Fruit fly (Drosophila melanogaster): ENCODE data around the gene CG6168.

CG6168 gene

dm6 chr3L:11329014-11329469 is 7.5 kb upstream of the CG6168 start (continued):
- peak; percentile 54 for TF ChIP-seq Gug (GFP tag; IDR thresholded peaks at IDR 0.05)
- TF ChIP-seq Lpt (GFP tag; optimal IDR thresholded peaks at IDR 0.05) = peak; percentile 74
- peak; percentile 56 for TF ChIP-seq topi (GFP tag; optimal IDR thresholded peaks at IDR 0.05)
- no peak for TF ChIP-seq fkh (GFP tag; optimal IDR thresholded peaks at IDR 0.05)
- TF ChIP-seq OdsH (GFP tag; optimal IDR thresholded peaks at IDR 0.05) = peak; percentile 78
- peak; percentile 87 for TF ChIP-seq CG8632 (GFP tag; optimal IDR thresholded peaks at IDR 0.05)
- TF ChIP-seq CG6276 (GFP tag; optimal IDR thresholded peaks at IDR 0.05) = peak; percentile 64
- TF ChIP-seq CG1621 (tag; optimal IDR thresholded peaks at IDR 0.05) = peak; percentile 58
- TF ChIP-seq fd59A (GFP tag; optimal IDR thresholded peaks at IDR 0.05) = peak; percentile 64
- peak; percentile 20; the same call in 1 of the 2 replicates for TF ChIP-seq CG11294 (GFP tag; IDR thresholded peaks at IDR 0.05)
- peak; percentile 83 for TF ChIP-seq CG34406 (GFP tag; optimal IDR thresholded peaks at IDR 0.05)
- peak; percentile 78 for TF ChIP-seq CG6792 (GFP tag; optimal IDR thresholded peaks at IDR 0.05)
- TF ChIP-seq CG9139 (GFP tag; optimal IDR thresholded peaks at IDR 0.05) = peak; percentile 68
- peak; percentile 78 for TF ChIP-seq dsx (GFP tag; optimal IDR thresholded peaks at IDR 0.05; ENCODE audit: poor library complexity, severe bottlenecking)
- peak; percentile 44 for TF ChIP-seq spab (GFP tag; optimal IDR thresholded peaks at IDR 0.05)
- peak; percentile 82 for TF ChIP-seq CG3032 (tag; optimal IDR thresholded peaks at IDR 0.05)
- peak; percentile 74 for TF ChIP-seq CG6163 (GFP tag; IDR thresholded peaks at IDR 0.05)
- TF ChIP-seq Ets21C (GFP tag; optimal IDR thresholded peaks at IDR 0.05) = peak; percentile 3
- TF ChIP-seq CG7368 (GFP tag; optimal IDR thresholded peaks at IDR 0.05) = peak; percentile 13

dm6 chr3L:11328015-11328680 is 6.6 kb upstream of the CG6168 start:
- TF ChIP-seq OdsH (GFP tag; optimal IDR thresholded peaks at IDR 0.05) = peak; percentile 58
- no peak for TF ChIP-seq fd85E (GFP tag; optimal IDR thresholded peaks at IDR 0.05)
- TF ChIP-seq CG10631 (GFP tag; optimal IDR thresholded peaks at IDR 0.05) = peak; percentile 27
- TF ChIP-seq CG9139 (GFP tag; optimal IDR thresholded peaks at IDR 0.05) = peak; percentile 57
- TF ChIP-seq fkh (GFP tag; optimal IDR thresholded peaks at IDR 0.05) = no peak
- peak in 1 of 2 experiments; percentile 76 for TF ChIP-seq salr (GFP tag; optimal IDR thresholded peaks at IDR 0.05)
- peak; percentile 41 for TF ChIP-seq CG11902 (GFP tag; optimal IDR thresholded peaks at IDR 0.05)
- peak; percentile 82 for TF ChIP-seq CG6808 (GFP tag; optimal IDR thresholded peaks at IDR 0.05)
- TF ChIP-seq Hr38 (GFP tag; optimal IDR thresholded peaks at IDR 0.05) = no peak
- TF ChIP-seq CG6792 (GFP tag; optimal IDR thresholded peaks at IDR 0.05) = peak; percentile 43
- TF ChIP-seq Met (GFP tag; optimal IDR thresholded peaks at IDR 0.05) = peak; percentile 69
- TF ChIP-seq Smox (GFP tag; optimal IDR thresholded peaks at IDR 0.05) = peak; percentile 62
- peak; percentile 79 for TF ChIP-seq CG8119 (GFP tag; IDR thresholded peaks at IDR 0.05)
- peak; percentile 75 for TF ChIP-seq CG15336 (GFP tag; IDR thresholded peaks at IDR 0.05)
- TF ChIP-seq cyc (GFP tag; optimal IDR thresholded peaks at IDR 0.05) = peak; percentile 67
- TF ChIP-seq acj6 (GFP tag; optimal IDR thresholded peaks at IDR 0.05) = peak; percentile 49
- peak; percentile 58 for TF ChIP-seq lz (GFP tag; optimal IDR thresholded peaks at IDR 0.05)
- TF ChIP-seq dsx (GFP tag; optimal IDR thresholded peaks at IDR 0.05; ENCODE audit: poor library complexity, severe bottlenecking) = peak; percentile 74
- TF ChIP-seq Eip78C (GFP tag) = peak; percentile 92
- peak; percentile 51 for TF ChIP-seq Ets21C (GFP tag; optimal IDR thresholded peaks at IDR 0.05)
- TF ChIP-seq net (GFP tag; optimal IDR thresholded peaks at IDR 0.05) = peak; percentile 51
- TF ChIP-seq svp (GFP tag) = peak; percentile 88
- TF ChIP-seq CG6163 (GFP tag; IDR thresholded peaks at IDR 0.05) = peak; percentile 87
- TF ChIP-seq CG8319 (GFP tag; optimal IDR thresholded peaks at IDR 0.05) = peak; percentile 23
- TF ChIP-seq Eip75B (GFP tag; optimal IDR thresholded peaks at IDR 0.05) = peak; percentile 57
- peak; percentile 51 to 75 for TF ChIP-seq ss (GFP tag; optimal IDR thresholded peaks at IDR 0.05)
- TF ChIP-seq vri (GFP tag; optimal IDR thresholded peaks at IDR 0.05) = no peak
- peak; percentile 34 for TF ChIP-seq Ets96B (tag; optimal IDR thresholded peaks at IDR 0.05)
- peak; percentile 81 for TF ChIP-seq CG32006 (GFP tag; optimal IDR thresholded peaks at IDR 0.05)
- peak; percentile 47 for TF ChIP-seq CG16779 (tag; optimal IDR thresholded peaks at IDR 0.05)
- TF ChIP-seq CG31627 (GFP tag; optimal IDR thresholded peaks at IDR 0.05) = peak; percentile 57
- TF ChIP-seq Gug (GFP tag; IDR thresholded peaks at IDR 0.05) = peak; percentile 25; the same call in 1 of the 2 replicates
- no peak for TF ChIP-seq CG11294 (GFP tag; IDR thresholded peaks at IDR 0.05)
- TF ChIP-seq CG10669 (GFP tag; optimal IDR thresholded peaks at IDR 0.05) = peak; percentile 48
- TF ChIP-seq dac (GFP tag; optimal IDR thresholded peaks at IDR 0.05) = no peak
- TF ChIP-seq Sox14 (GFP tag; optimal IDR thresholded peaks at IDR 0.05) = peak; percentile 64
- TF ChIP-seq achi (GFP tag; optimal IDR thresholded peaks at IDR 0.05) = peak; percentile 55
- peak; percentile 46 for TF ChIP-seq Sox102F (GFP tag; optimal IDR thresholded peaks at IDR 0.05)
